Worm (Caenorhabditis elegans) whole organism, L3 larva: Measurements from ENCODE around the gene tbx-33.

Source experiments
- R02D3.7 ChIP-seq: fragments of 150-350 bp; optimal IDR thresholded peaks from 2 replicates; lab custom pipeline; 2014; ENCODE audit warnings: missing biosample characterization, missing genetic modification characterization
- ceh-82 ChIP-seq: fragments of 150-350 bp; optimal IDR thresholded peaks from 2 replicates; lab custom pipeline; 2014; ENCODE audit warnings: missing biosample characterization, missing genetic modification characterization
- hmg-11 ChIP-seq: sonication (generic microtip); optimal IDR thresholded peaks from 2 replicates; lab custom pipeline; 2016; ENCODE audit warnings: missing genetic modification characterization, missing compliant biosample characterization
- mdl-1 ChIP-seq: fragments of 150-350 bp; optimal IDR thresholded peaks from 2 replicates; lab custom pipeline; 2014; ENCODE audit warnings: missing biosample characterization, missing genetic modification characterization
- nhr-67 ChIP-seq: fragments of 150-350 bp; optimal IDR thresholded peaks from 2 replicates; lab custom pipeline; 2014; ENCODE audit warnings: missing biosample characterization, missing genetic modification characterization
- pha-4 ChIP-seq: fragments of 150-350 bp; optimal IDR thresholded peaks from 2 replicates; lab custom pipeline; 2014; ENCODE audit warnings: missing biosample characterization, missing genetic modification reagents, missing genetic modification characterization
- sea-2 ChIP-seq: fragments of 150-350 bp; sonication (generic microtip); optimal IDR thresholded peaks from 4 replicates; lab custom pipeline; 2014; ENCODE audit warnings: missing biosample characterization, missing genetic modification reagents, missing genetic modification characterization
- snpc-4 ChIP-seq: fragments of 150-350 bp; optimal IDR thresholded peaks from 2 replicates; lab custom pipeline; 2014; ENCODE audit warnings: missing biosample characterization, missing genetic modification characterization
- ztf-11 ChIP-seq: fragments of 150-350 bp; optimal IDR thresholded peaks from 2 replicates; lab custom pipeline; 2014; ENCODE audit warnings: missing biosample characterization, missing genetic modification characterization

- TF ChIP-seq ztf-11 (tag; lab: Kevin White, UChicago), result no peak
- no peak for TF ChIP-seq sea-2 (GFP tag; lab: Kevin White, UChicago)
- no peak for TF ChIP-seq R02D3.7 (tag; lab: Kevin White, UChicago)
- no peak for TF ChIP-seq ceh-82 (tag; lab: Kevin White, UChicago)
- TF ChIP-seq nhr-67 (tag; lab: Kevin White, UChicago), result no peak
- no peak for TF ChIP-seq hmg-11 (tag; lab: Kevin White, UChicago)
- no peak for TF ChIP-seq mdl-1 (tag; lab: Kevin White, UChicago)
- no peak for TF ChIP-seq snpc-4
- TF ChIP-seq pha-4 (tag; lab: Kevin White, UChicago), result peak; percentile 31
Observed at ce11 chrIII:11684770-11685169, 48.1 kb upstream of the tbx-33 start.
